Worm (Caenorhabditis elegans): ENCODE results near the gene F40G12.6.

DNA sequence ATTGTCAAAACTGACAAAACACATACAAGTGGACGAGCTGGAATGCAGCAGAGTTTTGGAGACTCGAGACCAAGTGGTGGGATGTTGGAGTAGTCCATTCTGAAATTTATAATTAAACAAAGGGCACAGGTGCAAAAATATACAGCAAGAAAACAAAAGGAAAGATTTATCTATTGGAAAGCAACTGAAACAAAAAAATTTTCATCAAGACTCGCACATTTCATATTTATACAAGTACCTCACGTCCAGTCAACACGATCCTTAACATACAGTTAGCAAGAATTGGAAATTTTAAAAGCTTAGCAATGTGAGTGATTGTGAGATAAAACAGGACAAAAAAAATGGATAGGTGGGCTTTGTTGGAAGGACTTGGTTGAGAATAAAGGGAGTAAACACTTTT, 41.3 kb upstream of the F40G12.6 start, which contains the start of gene F47B8.1:
- TF ChIP-seq tlf-1 (GFP tag; optimal IDR thresholded peaks at IDR 0.05) (no peak), hsf-1 (GFP tag; IDR thresholded peaks at IDR 0.05) (no peak), attf-5 (GFP tag; optimal IDR thresholded peaks at IDR 0.05) (no peak), F23B12.7 (tag; optimal IDR thresholded peaks at IDR 0.05; ENCODE audit: insufficient read depth) (no peak)
